Fruit fly (Drosophila melanogaster) whole organism, embryonic: ENCODE data around the gene CG34268.

ENCODE experiments used
- ATbp ChIP-seq: fragments of 200-800 bp; sonication (Bioruptor generic); optimal IDR thresholded peaks from 2 replicates; lab custom pipeline; 2017; ENCODE audit warnings: missing biosample characterization, mild to moderate bottlenecking, missing genetic modification characterization, missing genetic modification reagents
- Bgb ChIP-seq: fragments of 200-800 bp; sonication (Bioruptor generic); IDR thresholded peaks from 2 replicates; pipeline ENCODE4 v1.3.6; 2022; ENCODE audit warnings: missing biosample characterization, missing genetic modification characterization; ENCODE audit not compliant: partially characterized antibody
- CG10267 ChIP-seq: fragments of 200-800 bp; sonication (Bioruptor generic); optimal IDR thresholded peaks from 2 replicates; lab custom pipeline; 2018; ENCODE audit warnings: missing biosample characterization, mild to moderate bottlenecking, missing genetic modification characterization, moderate library complexity
- CG11723 ChIP-seq: fragments of 200-800 bp; sonication (Bioruptor generic); optimal IDR thresholded peaks from 2 replicates; lab custom pipeline; 2017; ENCODE audit warnings: missing biosample characterization, mild to moderate bottlenecking, missing genetic modification characterization
- CG13424 ChIP-seq: fragments of 200-800 bp; sonication (Bioruptor generic); optimal IDR thresholded peaks from 2 replicates; lab custom pipeline; 2019; ENCODE audit warnings: missing biosample characterization, mild to moderate bottlenecking, missing genetic modification characterization, moderate library complexity
- CG1529 ChIP-seq: fragments of 200-800 bp; sonication (Bioruptor generic); optimal IDR thresholded peaks from 3 replicates; lab custom pipeline; 2018; ENCODE audit warnings: missing biosample characterization, missing genetic modification characterization
- CG15479 ChIP-seq: fragments of 200-800 bp; sonication (Bioruptor generic); optimal IDR thresholded peaks from 3 replicates; lab custom pipeline; 2019; ENCODE audit warnings: missing biosample characterization, mild to moderate bottlenecking, missing genetic modification characterization, moderate library complexity
- CG15696 ChIP-seq: fragments of 200-800 bp; sonication (Bioruptor generic); optimal IDR thresholded peaks from 2 replicates; lab custom pipeline; 2019; ENCODE audit warnings: missing biosample characterization, mild to moderate bottlenecking, missing genetic modification characterization, moderate library complexity
- CG1603 ChIP-seq: fragments of 200-800 bp; sonication (Bioruptor generic); optimal IDR thresholded peaks from 2 replicates; lab custom pipeline; 2019; ENCODE audit warnings: missing biosample characterization, mild to moderate bottlenecking, missing genetic modification characterization, moderate library complexity
- CG2199 ChIP-seq: fragments of 200-800 bp; sonication (Bioruptor generic); IDR thresholded peaks from 3 replicates; pipeline ENCODE4 v1.3.6; 2022; ENCODE audit warnings: missing biosample characterization, missing genetic modification characterization
- CG34422 ChIP-seq: fragments of 200-800 bp; sonication (Bioruptor generic); IDR thresholded peaks from 3 replicates; pipeline ENCODE4 v1.3.6; 2022; ENCODE audit warnings: missing biosample characterization, missing genetic modification characterization
- CG4404 ChIP-seq: fragments of 200-800 bp; sonication (Bioruptor generic); IDR thresholded peaks from 2 replicates; pipeline ENCODE4 v1.3.6; 2022; ENCODE audit warnings: missing biosample characterization, missing genetic modification characterization
- CG4730 ChIP-seq: fragments of 200-800 bp; sonication (Bioruptor generic); IDR thresholded peaks from 2 replicates; pipeline ENCODE4 v1.3.6; 2022; ENCODE audit warnings: missing biosample characterization, missing genetic modification characterization
- CG6654 ChIP-seq: fragments of 200-800 bp; sonication (Bioruptor generic); optimal IDR thresholded peaks from 2 replicates; lab custom pipeline; 2017; ENCODE audit warnings: missing biosample characterization, mild to moderate bottlenecking, missing genetic modification characterization
- CG6791 ChIP-seq: fragments of 200-800 bp; sonication (Bioruptor generic); IDR thresholded peaks from 3 replicates; pipeline ENCODE4 v1.3.6; 2022; ENCODE audit warnings: missing biosample characterization, missing genetic modification characterization; ENCODE audit not compliant: partially characterized antibody
- CG6854 ChIP-seq: fragments of 200-800 bp; sonication (Bioruptor generic); optimal IDR thresholded peaks from 3 replicates; lab custom pipeline; 2017; ENCODE audit warnings: missing biosample characterization, mild to moderate bottlenecking, missing genetic modification characterization
- Dll ChIP-seq: fragments of 200-800 bp; sonication (Bioruptor generic); IDR thresholded peaks from 4 replicates; pipeline ENCODE4 v1.3.6; 2022; ENCODE audit warnings: missing biosample characterization, missing genetic modification characterization; ENCODE audit not compliant: partially characterized antibody
- Doc2 ChIP-seq: fragments of 200-800 bp; sonication (Bioruptor generic); IDR thresholded peaks from 2 replicates; pipeline ENCODE4 v1.3.6; 2022; ENCODE audit warnings: missing biosample characterization, missing genetic modification characterization
- HmgZ ChIP-seq: fragments of 200-800 bp; sonication (Bioruptor generic); optimal IDR thresholded peaks from 2 replicates; lab custom pipeline; 2018; ENCODE audit warnings: missing biosample characterization, mild to moderate bottlenecking, missing genetic modification characterization
- Lhr ChIP-seq: fragments of 200-800 bp; sonication (Bioruptor generic); optimal IDR thresholded peaks from 3 replicates; lab custom pipeline; 2017; ENCODE audit warnings: mild to moderate bottlenecking, missing biosample characterization, missing genetic modification reagents, missing genetic modification characterization
- Meics ChIP-seq: fragments of 200-800 bp; sonication (Bioruptor generic); optimal IDR thresholded peaks from 2 replicates; lab custom pipeline; 2017; ENCODE audit warnings: missing biosample characterization, mild to moderate bottlenecking, missing genetic modification characterization
- Mrtf ChIP-seq: fragments of 200-800 bp; sonication (Bioruptor generic); IDR thresholded peaks from 3 replicates; pipeline ENCODE4 v1.3.6; 2022; ENCODE audit warnings: missing biosample characterization, missing genetic modification characterization
- Ravus ChIP-seq: fragments of 200-800 bp; sonication (Bioruptor generic); IDR thresholded peaks from 2 replicates; pipeline ENCODE4 v1.3.6; 2022; ENCODE audit warnings: missing biosample characterization, missing genetic modification characterization
- Six4 ChIP-seq: fragments of 200-800 bp; sonication (Bioruptor generic); optimal IDR thresholded peaks from 2 replicates; lab custom pipeline; 2016; ENCODE audit warnings: missing biosample characterization, missing genetic modification characterization
- Trl ChIP-seq, 3 experiments: fragments of >200 bp in 2 of 3; fragments of 200-800 bp in 1 of 3; sonication (Bioruptor generic) in 1 of 3; optimal IDR thresholded peaks; 2 replicates in 1 of 3; 3 replicates in 2 of 3; lab custom pipeline; 2016 to 2017; ENCODE audit warnings: missing biosample characterization in 1 of 3, missing genetic modification characterization in 1 of 3
- amos ChIP-seq: fragments of 200-800 bp; sonication (Bioruptor generic); IDR thresholded peaks from 2 replicates; pipeline ENCODE4 v1.3.6; 2022; ENCODE audit warnings: missing biosample characterization, missing genetic modification characterization; ENCODE audit not compliant: partially characterized antibody
- aop ChIP-seq: fragments of 200-800 bp; sonication (Bioruptor generic); IDR thresholded peaks from 2 replicates; pipeline ENCODE4 v1.3.6; 2022; ENCODE audit warnings: missing biosample characterization, missing genetic modification characterization
- ash1 ChIP-seq: fragments of 200-800 bp; sonication (Bioruptor generic); optimal IDR thresholded peaks from 2 replicates; lab custom pipeline; 2018; ENCODE audit warnings: missing biosample characterization, mild to moderate bottlenecking, missing genetic modification characterization
- bbx ChIP-seq: fragments of 200-800 bp; sonication (Bioruptor generic); IDR thresholded peaks from 2 replicates; pipeline ENCODE4 v1.3.6; 2022; ENCODE audit warnings: missing biosample characterization, missing genetic modification characterization; ENCODE audit not compliant: partially characterized antibody
- chinmo ChIP-seq: fragments of 200-800 bp; sonication (Bioruptor generic); IDR thresholded peaks from 4 replicates; pipeline ENCODE4 v1.3.6; 2022; ENCODE audit warnings: missing biosample characterization, missing genetic modification characterization; ENCODE audit not compliant: partially characterized antibody
- ci ChIP-seq: fragments of 200-800 bp; sonication (Bioruptor generic); IDR thresholded peaks from 3 replicates; pipeline ENCODE4 v1.3.6; 2022; ENCODE audit warnings: missing biosample characterization, missing genetic modification characterization
- dati ChIP-seq: fragments of 200-800 bp; sonication (Bioruptor generic); IDR thresholded peaks from 2 replicates; pipeline ENCODE4 v1.3.6; 2022; ENCODE audit warnings: missing biosample characterization, missing genetic modification characterization
- dm ChIP-seq: fragments of 200-800 bp; sonication (Bioruptor generic); optimal IDR thresholded peaks from 3 replicates; lab custom pipeline; 2016; ENCODE audit warnings: missing biosample characterization, missing genetic modification characterization
- esg ChIP-seq: fragments of 200-800 bp; sonication (Bioruptor generic); conservative IDR thresholded peaks from 2 replicates; pipeline ENCODE4 v1.3.6; 2022; ENCODE audit warnings: missing biosample characterization, missing genetic modification characterization
- ewg ChIP-seq: fragments of 200-800 bp; sonication (Bioruptor generic); optimal IDR thresholded peaks from 3 replicates; lab custom pipeline; 2017; ENCODE audit warnings: mild to moderate bottlenecking, missing biosample characterization, missing genetic modification reagents, missing genetic modification characterization
- fd96Cb ChIP-seq: fragments of 200-800 bp; sonication (Bioruptor generic); optimal IDR thresholded peaks from 2 replicates; lab custom pipeline; 2018; ENCODE audit warnings: missing biosample characterization, mild to moderate bottlenecking, missing genetic modification characterization, moderate library complexity
- gce ChIP-seq: fragments of 200-800 bp; sonication (Bioruptor generic); IDR thresholded peaks from 3 replicates; pipeline ENCODE4 v1.3.6; 2022; ENCODE audit warnings: missing biosample characterization, missing genetic modification characterization
- grn ChIP-seq: fragments of 200-800 bp; sonication (Bioruptor generic); optimal IDR thresholded peaks from 3 replicates; lab custom pipeline; 2017; ENCODE audit warnings: missing biosample characterization, missing genetic modification characterization
- kah ChIP-seq: fragments of 200-800 bp; sonication (Bioruptor generic); optimal IDR thresholded peaks from 2 replicates; lab custom pipeline; 2018; ENCODE audit warnings: missing biosample characterization, mild to moderate bottlenecking, missing genetic modification characterization
- pnt ChIP-seq: fragments of 200-800 bp; sonication (Bioruptor generic); optimal IDR thresholded peaks from 3 replicates; lab custom pipeline; 2016; ENCODE audit warnings: missing biosample characterization, missing genetic modification characterization
- ranshi ChIP-seq: fragments of 200-800 bp; sonication (Bioruptor generic); IDR thresholded peaks from 2 replicates; pipeline ENCODE4 v1.3.6; 2022; ENCODE audit warnings: missing biosample characterization, missing genetic modification characterization
- repo ChIP-seq: fragments of 200-800 bp; sonication (Bioruptor generic); optimal IDR thresholded peaks from 2 replicates; lab custom pipeline; 2016; ENCODE audit warnings: missing biosample characterization, missing genetic modification characterization
- sens-2 ChIP-seq: fragments of 200-800 bp; sonication (Bioruptor generic); IDR thresholded peaks from 2 replicates; pipeline ENCODE4 v1.3.6; 2022; ENCODE audit warnings: missing biosample characterization, missing genetic modification characterization
- seq ChIP-seq: fragments of 200-800 bp; sonication (Bioruptor generic); IDR thresholded peaks from 2 replicates; pipeline ENCODE4 v1.3.6; 2022; ENCODE audit warnings: missing biosample characterization, missing genetic modification characterization
- slbo ChIP-seq: fragments of 200-800 bp; sonication (Bioruptor generic); IDR thresholded peaks from 2 replicates; pipeline ENCODE4 v1.3.6; 2022; ENCODE audit warnings: missing biosample characterization, missing genetic modification characterization
- slou ChIP-seq: fragments of 200-800 bp; sonication (Bioruptor generic); optimal IDR thresholded peaks from 3 replicates; lab custom pipeline; 2016; ENCODE audit warnings: missing biosample characterization, missing genetic modification characterization
- ssp ChIP-seq: fragments of 200-800 bp; sonication (Bioruptor generic); IDR thresholded peaks from 2 replicates; pipeline ENCODE4 v1.3.6; 2022; ENCODE audit warnings: missing biosample characterization, missing genetic modification characterization
- trem ChIP-seq: fragments of 200-800 bp; optimal IDR thresholded peaks from 3 replicates; lab custom pipeline; 2019; ENCODE audit warnings: missing biosample characterization, mild to moderate bottlenecking, missing genetic modification characterization, moderate library complexity

The CG34268 gene

DNA sequence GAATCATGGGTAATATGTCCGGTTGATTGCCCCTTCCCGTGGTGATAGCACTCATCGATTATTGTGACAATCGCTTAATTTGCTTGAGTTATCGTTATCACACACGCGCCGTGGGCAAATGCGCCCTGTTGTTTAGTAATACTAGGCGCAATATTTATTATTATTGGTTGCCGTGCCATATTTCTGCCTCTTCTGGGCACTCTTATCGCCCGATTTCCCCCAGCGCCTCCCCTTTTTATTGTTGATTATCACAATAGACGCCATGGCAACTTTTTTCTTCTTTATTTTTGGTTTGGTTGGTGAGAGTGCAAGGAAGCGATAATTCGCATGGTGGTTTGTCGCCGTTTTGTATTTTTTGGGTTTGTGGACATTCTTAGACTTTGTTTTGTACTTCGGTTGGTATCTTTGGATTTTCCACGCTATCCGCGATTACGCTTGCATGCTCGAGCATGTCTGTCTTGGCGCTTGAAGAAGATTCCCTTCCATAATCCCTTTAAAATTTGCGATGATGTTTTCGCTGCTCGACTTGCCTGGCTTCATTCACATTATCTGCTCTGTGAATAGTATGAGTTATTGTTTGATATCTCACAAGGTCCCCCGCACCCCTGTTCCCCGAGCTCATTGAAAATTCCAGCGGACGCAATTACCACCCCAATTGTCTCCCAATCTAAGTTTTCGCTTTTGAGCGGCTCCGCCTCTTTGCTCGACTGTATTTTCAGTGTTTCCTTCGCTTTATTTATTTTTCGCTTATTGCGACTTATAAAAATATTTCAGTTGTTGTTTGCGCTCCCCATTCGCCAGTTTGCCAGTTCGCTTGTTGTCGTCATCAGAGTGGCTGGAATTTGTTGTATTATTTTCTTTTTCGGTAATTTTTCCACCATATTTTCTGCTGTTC is 47.8 kb downstream of the CG34268 start (continued):
- TF ChIP-seq seq: peak; percentile 22; the same call in 1 of the 2 replicates
- peak; percentile 9 for TF ChIP-seq HmgZ (tag; lab: Kevin White, UChicago)
- TF ChIP-seq ewg (GFP tag; lab: Kevin White, UChicago): no peak
- peak; percentile 37 for TF ChIP-seq Meics (GFP tag; lab: Kevin White, UChicago)
- 0 out of 2 replicates have a peak, but pooled peaks have one; percentile 6 for TF ChIP-seq slbo (GFP tag; lab: Robert Waterston, UW)
- no peak for TF ChIP-seq ranshi (GFP tag; lab: Robert Waterston, UW)
- peak; percentile 22 for TF ChIP-seq CG15479 (GFP tag; lab: Kevin White, UChicago)
- no peak for TF ChIP-seq kah
- TF ChIP-seq Bgb: no peak; the same call in 1 of the 2 replicates
- TF ChIP-seq esg (GFP tag; lab: Robert Waterston, UW): no peak
- no peak for TF ChIP-seq CG15696 (tag; lab: Kevin White, UChicago)
- no peak for TF ChIP-seq dm (GFP tag; lab: Kevin White, UChicago)
- no peak for TF ChIP-seq repo (GFP tag; lab: Kevin White, UChicago)
- TF ChIP-seq ci (GFP tag; lab: Robert Waterston, UW): 0 out of 3 replicates have a peak, but pooled peaks have one; percentile 31
- peak; percentile 62 for TF ChIP-seq grn (GFP tag; lab: Kevin White, UChicago)
- TF ChIP-seq Mrtf (GFP tag; lab: Robert Waterston, UW): no peak
- TF ChIP-seq chinmo (GFP tag; lab: Robert Waterston, UW): peak; percentile 83; the same call in 2 of the 4 replicates
- TF ChIP-seq slou (GFP tag; lab: Kevin White, UChicago): no peak
- TF ChIP-seq Ravus (GFP tag; lab: Robert Waterston, UW): no peak
- TF ChIP-seq CG10267 (tag; lab: Kevin White, UChicago): no peak
- TF ChIP-seq dati: no peak
- TF ChIP-seq CG34422 (GFP tag; lab: Robert Waterston, UW): no peak
- peak; percentile 27; the same call in 1 of the 3 replicates for TF ChIP-seq CG2199 (GFP tag; lab: Robert Waterston, UW)
- no peak for TF ChIP-seq fd96Cb (tag; lab: Kevin White, UChicago)
- TF ChIP-seq ATbp (GFP tag; lab: Kevin White, UChicago): no peak
- TF ChIP-seq Six4 (GFP tag; lab: Kevin White, UChicago): no peak
- TF ChIP-seq Doc2 (GFP tag; lab: Robert Waterston, UW): no peak
- no peak for TF ChIP-seq Lhr
- peak; percentile 28 for TF ChIP-seq ash1 (GFP tag; lab: Kevin White, UChicago)
- no peak for TF ChIP-seq CG1603 (tag; lab: Kevin White, UChicago)
- no peak for TF ChIP-seq CG4404 (GFP tag; lab: Robert Waterston, UW)
- TF ChIP-seq CG4730: no peak
- no peak for TF ChIP-seq gce (GFP tag; lab: Robert Waterston, UW)
- TF ChIP-seq CG11723 (GFP tag; lab: Kevin White, UChicago): no peak
- TF ChIP-seq Trl (optimal IDR thresholded peaks at IDR 0.05; lab: Kevin White, UChicago): no peak
- TF ChIP-seq Trl (GFP tag; optimal IDR thresholded peaks at IDR 0.05; lab: Kevin White, UChicago): no peak
- TF ChIP-seq aop (GFP tag; lab: Robert Waterston, UW): no peak
- no peak for TF ChIP-seq CG6791 (GFP tag; lab: Robert Waterston, UW)
- no peak for TF ChIP-seq CG1529 (GFP tag; lab: Kevin White, UChicago)
- no peak for TF ChIP-seq ssp (GFP tag; lab: Robert Waterston, UW)
- TF ChIP-seq Dll: peak; percentile 42; the same call in 1 of the 4 replicates
- peak; percentile 35; the same call in 1 of the 2 replicates for TF ChIP-seq bbx (GFP tag; lab: Robert Waterston, UW)
- peak; percentile 21 for TF ChIP-seq CG6854 (GFP tag; lab: Kevin White, UChicago)
- TF ChIP-seq sens-2 (GFP tag; lab: Robert Waterston, UW): no peak
- no peak for TF ChIP-seq CG6654 (GFP tag; lab: Kevin White, UChicago)
- TF ChIP-seq trem: no peak
- TF ChIP-seq CG13424: no peak
- 0 out of 2 replicates have a peak, but pooled peaks have one; percentile 17 for TF ChIP-seq amos
- no peak for TF ChIP-seq pnt (GFP tag; lab: Kevin White, UChicago)
